Worm (Caenorhabditis elegans) whole organism, early embryonic: ENCODE data around the gene pgap-3.
A peak's percentile ranks its signal among the peaks of the same experiment; 100 is the strongest.

Experiments
- B0310.2 ChIP-seq: sonication (generic microtip); optimal IDR thresholded peaks from 2 replicates; lab custom pipeline; 2016; ENCODE audit warnings: mild to moderate bottlenecking, missing genetic modification characterization, missing compliant biosample characterization
- F13C5.2 ChIP-seq: sonication (generic microtip); optimal IDR thresholded peaks from 2 replicates; lab custom pipeline; 2017; ENCODE audit warnings: mild to moderate bottlenecking, missing genetic modification characterization, inconsistent platforms, missing compliant biosample characterization
- aly-1 ChIP-seq: sonication (generic microtip); optimal IDR thresholded peaks from 2 replicates; lab custom pipeline; 2016; ENCODE audit warnings: missing genetic modification characterization, missing compliant biosample characterization
- ama-1 ChIP-seq: fragments of 150-350 bp; optimal IDR thresholded peaks from 2 replicates; lab custom pipeline; 2014
- ceh-13 ChIP-seq: fragments of 200-800 bp; sonication (Bioruptor generic); optimal IDR thresholded peaks from 2 replicates; lab custom pipeline; 2018; ENCODE audit warnings: mild to moderate bottlenecking, missing genetic modification characterization, missing compliant biosample characterization
- ceh-36 ChIP-seq: sonication (generic microtip); optimal IDR thresholded peaks from 2 replicates; lab custom pipeline; 2016; ENCODE audit warnings: missing genetic modification characterization, inconsistent platforms, missing compliant biosample characterization
- ets-7 ChIP-seq: sonication (generic microtip); optimal IDR thresholded peaks from 2 replicates; lab custom pipeline; 2016; ENCODE audit warnings: missing genotype, missing genetic modification characterization, missing compliant biosample characterization
- flt-1 ChIP-seq: fragments of 200-800 bp; sonication (Bioruptor generic); IDR thresholded peaks from 2 replicates; pipeline ENCODE4 v1.3.6; 2022; ENCODE audit warnings: missing genetic modification characterization, missing compliant biosample characterization
- hmbx-1 ChIP-seq: sonication (generic microtip); optimal IDR thresholded peaks from 2 replicates; lab custom pipeline; 2016; ENCODE audit warnings: mild to moderate bottlenecking, missing genetic modification characterization, missing compliant biosample characterization
- hmg-4 ChIP-seq: fragments of 200-800 bp; sonication (Bioruptor generic); optimal IDR thresholded peaks from 2 replicates; lab custom pipeline; 2018; ENCODE audit warnings: mild to moderate bottlenecking, missing genetic modification characterization, missing compliant biosample characterization
- hnd-1 ChIP-seq: sonication (generic microtip); optimal IDR thresholded peaks from 2 replicates; lab custom pipeline; 2016; ENCODE audit warnings: missing genetic modification characterization, missing compliant biosample characterization
- pes-1 ChIP-seq: fragments of 200-800 bp; sonication (Bioruptor generic); IDR thresholded peaks from 2 replicates; pipeline ENCODE4 v1.3.6; 2022; ENCODE audit warnings: missing genetic modification reagents, missing genetic modification characterization, missing compliant biosample characterization
- scrt-1 ChIP-seq: fragments of 200-800 bp; sonication (Bioruptor generic); IDR thresholded peaks from 2 replicates; pipeline ENCODE4 v1.3.6; 2022; ENCODE audit warnings: missing genetic modification characterization, missing compliant biosample characterization
- sea-1 ChIP-seq: fragments of 200-800 bp; sonication (Bioruptor generic); conservative IDR thresholded peaks from 2 replicates; pipeline ENCODE4 v1.3.6; 2022; ENCODE audit warnings: missing genetic modification characterization, missing compliant biosample characterization
- tbx-11 ChIP-seq: fragments of 200-800 bp; sonication (Bioruptor generic); IDR thresholded peaks from 2 replicates; pipeline ENCODE4 v1.3.6; 2022; ENCODE audit warnings: missing genetic modification characterization, missing compliant biosample characterization
- tbx-37 ChIP-seq: fragments of 200-800 bp; sonication (Bioruptor generic); conservative IDR thresholded peaks from 2 replicates; pipeline ENCODE4 v1.3.6; 2022; ENCODE audit warnings: missing genetic modification reagents, missing genetic modification characterization, missing compliant biosample characterization
- tra-4 ChIP-seq: sonication (generic microtip); optimal IDR thresholded peaks from 2 replicates; lab custom pipeline; 2017; ENCODE audit warnings: missing genetic modification characterization, missing compliant biosample characterization

pgap-3 gene

ce11 chrV:6012401-6012800 lies 35.3 kb downstream of the pgap-3 start:
- TF ChIP-seq tbx-37 (GFP tag; lab: Robert Waterston, UW) (no peak), sea-1 (GFP tag; lab: Robert Waterston, UW) (no peak), hmbx-1 (tag; lab: Kevin White, UChicago) (no peak), hmg-4 (GFP tag; lab: Kevin White, UChicago) (no peak), B0310.2 (tag; lab: Kevin White, UChicago) (no peak), ets-7 (tag; lab: Kevin White, UChicago) (no peak), ama-1 (no peak), ceh-36 (tag; lab: Kevin White, UChicago) (no peak), ceh-13 (GFP tag; lab: Kevin White, UChicago) (no peak), tra-4 (tag; lab: Kevin White, UChicago) (no peak), flt-1 (GFP tag; lab: Robert Waterston, UW) (no peak), pes-1 (GFP tag; lab: Robert Waterston, UW) (no peak), scrt-1 (GFP tag; lab: Robert Waterston, UW) (no peak), F13C5.2 (tag; lab: Kevin White, UChicago) (no peak), tbx-11 (GFP tag; lab: Robert Waterston, UW) (no peak), aly-1 (tag; lab: Kevin White, UChicago) (no peak), hnd-1 (no peak)

ce11 chrV:6010642-6011041 lies 37.1 kb downstream of the pgap-3 start:
- TF ChIP-seq pes-1 (GFP tag; lab: Robert Waterston, UW) (no peak), aly-1 (tag; lab: Kevin White, UChicago) (no peak), F13C5.2 (tag; lab: Kevin White, UChicago) (no peak), sea-1 (GFP tag; lab: Robert Waterston, UW) (no peak)

ce11 chrV:6007927-6008326 lies 39.8 kb downstream of the pgap-3 start:
- TF ChIP-seq ceh-13 (GFP tag; lab: Kevin White, UChicago) (no peak), flt-1 (GFP tag; lab: Robert Waterston, UW) (no peak), scrt-1 (GFP tag; lab: Robert Waterston, UW) (no peak), sea-1 (GFP tag; lab: Robert Waterston, UW) (no peak), aly-1 (tag; lab: Kevin White, UChicago) (no peak), hmbx-1 (tag; lab: Kevin White, UChicago) (no peak), F13C5.2 (tag; lab: Kevin White, UChicago) (no peak)

ce11 chrV:6003301-6003700 lies 44.4 kb downstream of the pgap-3 start, which contains the start of gene fos-1:
Gene fos-1, plus strand, starts transcription at chrV:6003601.
- TF ChIP-seq ama-1 (no peak), tbx-37 (GFP tag; lab: Robert Waterston, UW) (no peak), B0310.2 (tag; lab: Kevin White, UChicago) (no peak), pes-1 (GFP tag; lab: Robert Waterston, UW) (no peak), scrt-1 (GFP tag; lab: Robert Waterston, UW) (no peak)

ce11 chrV:6000368-6000802 lies 47.3 kb downstream of the pgap-3 start:
- TF ChIP-seq F13C5.2 (tag; lab: Kevin White, UChicago) (peak; percentile 24), tra-4 (tag; lab: Kevin White, UChicago) (no peak), tbx-11 (GFP tag; lab: Robert Waterston, UW) (no peak), ets-7 (tag; lab: Kevin White, UChicago) (no peak), sea-1 (GFP tag; lab: Robert Waterston, UW) (no peak), hmg-4 (GFP tag; lab: Kevin White, UChicago) (peak; percentile 13), flt-1 (GFP tag; lab: Robert Waterston, UW) (no peak), tbx-37 (GFP tag; lab: Robert Waterston, UW) (no peak)

- no peak for TF ChIP-seq pes-1 (GFP tag; lab: Robert Waterston, UW)
- TF ChIP-seq tra-4 (tag; lab: Kevin White, UChicago), result no peak
- TF ChIP-seq F13C5.2 (tag; lab: Kevin White, UChicago), result no peak
- TF ChIP-seq ama-1, result no peak
- TF ChIP-seq ceh-36 (tag; lab: Kevin White, UChicago), result no peak
- no peak for TF ChIP-seq hmbx-1 (tag; lab: Kevin White, UChicago)
- TF ChIP-seq flt-1 (GFP tag; lab: Robert Waterston, UW), result no peak
- no peak for TF ChIP-seq ceh-13 (GFP tag; lab: Kevin White, UChicago)
- TF ChIP-seq ets-7 (tag; lab: Kevin White, UChicago), result no peak
- TF ChIP-seq tbx-11 (GFP tag; lab: Robert Waterston, UW), result no peak
- no peak for TF ChIP-seq hnd-1
- no peak for TF ChIP-seq B0310.2 (tag; lab: Kevin White, UChicago)
- no peak for TF ChIP-seq hmg-4 (GFP tag; lab: Kevin White, UChicago)
- TF ChIP-seq scrt-1 (GFP tag; lab: Robert Waterston, UW), result no peak
- no peak for TF ChIP-seq sea-1 (GFP tag; lab: Robert Waterston, UW)
- no peak for TF ChIP-seq aly-1 (tag; lab: Kevin White, UChicago)
- no peak for TF ChIP-seq tbx-37 (GFP tag; lab: Robert Waterston, UW)
These were observed 51.6 kb downstream of the pgap-3 start, which contains the start of gene cpg-4 for ce11 chrV:5996114-5996513. Gene cpg-4, plus strand, starts transcription at chrV:5996416.
